Fruit fly (Drosophila melanogaster) whole organism, prepupa: ENCODE measurements around the gene RASSF8.

Experiments used
- CG7368 ChIP-seq: fragments of 200-800 bp; sonication (Bioruptor generic); optimal IDR thresholded peaks from 3 replicates; lab custom pipeline; 2016; ENCODE audit warnings: missing biosample characterization, missing genetic modification characterization
- Eip78C ChIP-seq: fragments of 200-800 bp; sonication (Bioruptor generic); peaks from one replicate; lab custom pipeline; 2016; ENCODE audit warnings: missing biosample characterization, missing genetic modification characterization
- OdsH ChIP-seq: fragments of 200-800 bp; sonication (Bioruptor generic); optimal IDR thresholded peaks from 3 replicates; lab custom pipeline; 2016; ENCODE audit warnings: missing biosample characterization, missing genetic modification characterization

DNA sequence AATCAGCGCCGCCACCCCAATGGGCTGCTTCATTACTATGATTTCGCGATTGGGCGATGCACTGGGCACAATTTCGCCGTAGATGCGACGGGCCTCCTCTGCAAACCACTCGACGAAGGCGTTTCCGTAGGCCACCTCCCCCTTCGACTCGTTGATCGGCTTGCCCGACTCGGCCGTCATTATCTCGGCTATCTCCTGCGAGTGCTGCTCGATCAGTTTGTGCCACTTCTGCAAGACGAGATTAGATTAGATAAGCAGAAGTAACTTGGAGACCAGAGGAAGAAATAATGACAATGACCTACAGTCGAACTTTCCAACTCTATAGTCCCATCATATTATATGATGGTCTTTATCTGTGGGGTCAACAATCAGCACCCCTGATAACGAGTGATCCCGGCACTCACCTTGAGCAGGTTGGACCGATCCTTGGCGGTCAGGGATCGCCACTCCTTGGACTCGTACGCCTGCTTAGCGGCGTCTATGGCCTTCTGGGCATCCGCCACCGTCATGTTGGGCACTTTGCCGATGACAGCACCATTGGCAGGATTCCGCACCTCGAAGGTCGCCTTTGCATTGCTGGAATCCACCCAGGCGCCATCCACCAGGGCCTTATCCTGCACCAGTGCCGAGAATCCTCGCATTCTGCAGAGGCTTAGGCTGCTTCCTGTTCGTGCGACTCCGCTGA, 35.5 kb upstream of the RASSF8 start:
- TF ChIP-seq CG7368 (GFP tag; lab: Kevin White, UChicago), result no peak
- TF ChIP-seq OdsH (GFP tag; lab: Kevin White, UChicago), result no peak
- no peak for TF ChIP-seq Eip78C (GFP tag; lab: Kevin White, UChicago)
